Fruit fly (Drosophila melanogaster) whole organism, pupa: ENCODE data around the gene PGAP5.

ENCODE experiments used
- CG14655 ChIP-seq: fragments of 200-800 bp; sonication (Bioruptor generic); optimal IDR thresholded peaks from 3 replicates; lab custom pipeline; 2017; ENCODE audit warnings: mild to moderate bottlenecking, missing biosample characterization, missing genetic modification reagents, missing genetic modification characterization
- CG15710 ChIP-seq: fragments of 200-800 bp; sonication (Bioruptor generic); optimal IDR thresholded peaks from 2 replicates; lab custom pipeline; 2018; ENCODE audit warnings: missing biosample characterization, mild to moderate bottlenecking, missing genetic modification characterization, moderate library complexity
- EcR ChIP-seq: fragments of 200-800 bp; sonication (Bioruptor generic); optimal IDR thresholded peaks from 3 replicates; lab custom pipeline; 2019; ENCODE audit warnings: missing biosample characterization, missing genetic modification characterization, mild to moderate bottlenecking, moderate library complexity, missing genetic modification reagents
- Ets98B ChIP-seq: fragments of 200-800 bp; sonication (Bioruptor generic); IDR thresholded peaks from 2 replicates; pipeline ENCODE4 v1.3.6; 2022; ENCODE audit warnings: missing biosample characterization, missing genetic modification characterization
- Snoo ChIP-seq: fragments of 200-800 bp; sonication (Bioruptor generic); optimal IDR thresholded peaks from 3 replicates; lab custom pipeline; 2017; ENCODE audit warnings: missing biosample characterization, mild to moderate bottlenecking, missing genetic modification characterization, inconsistent platforms

dm6 chr2L:8232389-8232788, 33.7 kb downstream of the PGAP5 start:
- TF ChIP-seq CG14655 (GFP tag; lab: Kevin White, UChicago) (peak; percentile 89), EcR (GFP tag; lab: Kevin White, UChicago) (peak; percentile 20), Ets98B (GFP tag; lab: Robert Waterston, UW) (peak; percentile 75), Snoo (tag; lab: Kevin White, UChicago) (peak; percentile 55), CG15710 (tag; lab: Kevin White, UChicago) (peak; percentile 91)
